Fruit fly (Drosophila melanogaster) whole organism, embryonic: ENCODE results near the gene Aprt.

ENCODE experiments used
- Abd-B ChIP-seq: fragments of 200-800 bp; sonication (Bioruptor generic); optimal IDR thresholded peaks from 2 replicates; lab custom pipeline; 2018; ENCODE audit warnings: missing biosample characterization, mild to moderate bottlenecking, missing genetic modification characterization, moderate library complexity
- Atf-2 ChIP-seq: fragments of 200-800 bp; sonication (Bioruptor generic); optimal IDR thresholded peaks from 2 replicates; lab custom pipeline; 2016; ENCODE audit warnings: missing biosample characterization, missing genetic modification characterization
- B-H2 ChIP-seq: fragments of 200-800 bp; sonication (Bioruptor generic); optimal IDR thresholded peaks from 2 replicates; lab custom pipeline; 2018; ENCODE audit warnings: missing biosample characterization, mild to moderate bottlenecking, missing genetic modification characterization
- CG12236 ChIP-seq: fragments of 200-800 bp; sonication (Bioruptor generic); optimal IDR thresholded peaks from 2 replicates; lab custom pipeline; 2016; ENCODE audit warnings: missing biosample characterization, missing genetic modification characterization
- CG12391 ChIP-seq: fragments of 200-800 bp; sonication (Bioruptor generic); optimal IDR thresholded peaks from 3 replicates; lab custom pipeline; 2018; ENCODE audit warnings: missing biosample characterization, mild to moderate bottlenecking, missing genetic modification characterization, moderate library complexity
- CG12659 ChIP-seq: fragments of 200-800 bp; sonication (Bioruptor generic); optimal IDR thresholded peaks from 3 replicates; lab custom pipeline; 2017; ENCODE audit warnings: mild to moderate bottlenecking, missing biosample characterization, missing genetic modification reagents, missing genetic modification characterization
- CG13296 ChIP-seq: fragments of 200-800 bp; sonication (Bioruptor generic); optimal IDR thresholded peaks from 3 replicates; lab custom pipeline; 2018; ENCODE audit warnings: missing biosample characterization, mild to moderate bottlenecking, missing genetic modification characterization
- CG13424 ChIP-seq: fragments of 200-800 bp; sonication (Bioruptor generic); optimal IDR thresholded peaks from 2 replicates; lab custom pipeline; 2019; ENCODE audit warnings: missing biosample characterization, mild to moderate bottlenecking, missing genetic modification characterization, moderate library complexity
- CG13894 ChIP-seq: fragments of 200-800 bp; sonication (Bioruptor generic); optimal IDR thresholded peaks from 3 replicates; lab custom pipeline; 2018; ENCODE audit warnings: missing biosample characterization, mild to moderate bottlenecking, missing genetic modification characterization, moderate library complexity
- CG14014 ChIP-seq: fragments of 200-800 bp; sonication (Bioruptor generic); IDR thresholded peaks from 2 replicates; pipeline ENCODE4 v1.3.6; 2022; ENCODE audit warnings: missing biosample characterization, missing genetic modification characterization
- CG15479 ChIP-seq: fragments of 200-800 bp; sonication (Bioruptor generic); optimal IDR thresholded peaks from 3 replicates; lab custom pipeline; 2019; ENCODE audit warnings: missing biosample characterization, mild to moderate bottlenecking, missing genetic modification characterization, moderate library complexity
- CG15514 ChIP-seq: fragments of 200-800 bp; sonication (Bioruptor generic); optimal IDR thresholded peaks from 3 replicates; lab custom pipeline; 2017; ENCODE audit warnings: missing biosample characterization, missing genetic modification characterization, mild to moderate bottlenecking, moderate library complexity, missing genetic modification reagents
- CG17568 ChIP-seq: fragments of 200-800 bp; sonication (Bioruptor generic); optimal IDR thresholded peaks from 2 replicates; lab custom pipeline; 2018; ENCODE audit warnings: missing biosample characterization, mild to moderate bottlenecking, missing genetic modification characterization, moderate library complexity
- CG17612 ChIP-seq: fragments of 200-800 bp; sonication (Bioruptor generic); IDR thresholded peaks from 2 replicates; pipeline ENCODE4 v1.3.6; 2022; ENCODE audit warnings: missing biosample characterization, missing genetic modification characterization
- CG2120 ChIP-seq: fragments of 200-800 bp; sonication (Bioruptor generic); optimal IDR thresholded peaks from 3 replicates; lab custom pipeline; 2016; ENCODE audit warnings: missing biosample characterization, missing genetic modification characterization
- CG31388 ChIP-seq: fragments of 200-800 bp; sonication (Bioruptor generic); optimal IDR thresholded peaks from 2 replicates; lab custom pipeline; 2016; ENCODE audit warnings: missing biosample characterization, missing genetic modification characterization
- CG3726 ChIP-seq: fragments of 200-800 bp; sonication (Bioruptor generic); IDR thresholded peaks from 3 replicates; pipeline ENCODE4, ENCODE4 v1.3.6; 2022; ENCODE audit warnings: missing biosample characterization, missing genetic modification characterization
- CG6689 ChIP-seq: fragments of 200-800 bp; sonication (Bioruptor generic); IDR thresholded peaks from 2 replicates; pipeline ENCODE4 v1.3.6; 2022; ENCODE audit warnings: missing biosample characterization, missing genetic modification characterization
- CG7372 ChIP-seq: fragments of 200-800 bp; sonication (Bioruptor generic); IDR thresholded peaks from 2 replicates; pipeline ENCODE4 v1.3.6; 2022; ENCODE audit warnings: missing biosample characterization, missing genetic modification characterization
- CG7839 ChIP-seq: fragments of 200-800 bp; sonication (Bioruptor generic); optimal IDR thresholded peaks from 3 replicates; lab custom pipeline; 2018; ENCODE audit warnings: missing biosample characterization, mild to moderate bottlenecking, missing genetic modification characterization, moderate library complexity
- Camta ChIP-seq: fragments of 200-800 bp; sonication (Bioruptor generic); optimal IDR thresholded peaks from 2 replicates; lab custom pipeline; 2016; ENCODE audit warnings: missing biosample characterization, missing genetic modification characterization
- CrebB ChIP-seq: fragments of 200-800 bp; sonication (Bioruptor generic); optimal IDR thresholded peaks from 3 replicates; lab custom pipeline; 2018; ENCODE audit warnings: missing biosample characterization, mild to moderate bottlenecking, missing genetic modification characterization
- GATAe ChIP-seq: fragments of 200-800 bp; sonication (Bioruptor generic); conservative IDR thresholded peaks from 2 replicates; pipeline ENCODE4 v1.3.6; 2022; ENCODE audit warnings: missing biosample characterization, missing genetic modification characterization
- H2.0 ChIP-seq: fragments of 200-800 bp; sonication (Bioruptor generic); IDR thresholded peaks from 2 replicates; pipeline ENCODE4 v1.3.6; 2022; ENCODE audit warnings: missing biosample characterization, missing genetic modification characterization
- Hr39 ChIP-seq: fragments of >200 bp; optimal IDR thresholded peaks from 2 replicates; lab custom pipeline; 2017
- Mad ChIP-seq: fragments of 200-800 bp; sonication (Bioruptor generic); optimal IDR thresholded peaks from 2 replicates; lab custom pipeline; 2016; ENCODE audit warnings: missing biosample characterization, missing genetic modification characterization
- Med ChIP-seq: fragments of 200-800 bp; sonication (Bioruptor generic); peaks from one replicate; lab custom pipeline; 2016; ENCODE audit warnings: missing biosample characterization, missing genetic modification characterization, mild to moderate bottlenecking, inconsistent platforms, moderate library complexity
- Myb ChIP-seq: fragments of 200-800 bp; sonication (Bioruptor generic); optimal IDR thresholded peaks from 2 replicates; lab custom pipeline; 2016; ENCODE audit warnings: missing biosample characterization, missing genetic modification characterization
- NC2β ChIP-seq: fragments of 200-800 bp; sonication (Bioruptor generic); optimal IDR thresholded peaks from 2 replicates; lab custom pipeline; 2016; ENCODE audit warnings: missing biosample characterization, missing genetic modification characterization
- Optix ChIP-seq: fragments of 200-800 bp; sonication (Bioruptor generic); IDR thresholded peaks from 3 replicates; pipeline ENCODE4 v1.3.6; 2022; ENCODE audit warnings: missing biosample characterization, missing genetic modification characterization
- Side ChIP-seq: fragments of 200-800 bp; sonication (Bioruptor generic); optimal IDR thresholded peaks from 2 replicates; lab custom pipeline; 2016; ENCODE audit warnings: missing biosample characterization, missing genetic modification characterization
- dmrt11E ChIP-seq: fragments of 200-800 bp; sonication (Bioruptor generic); optimal IDR thresholded peaks from 3 replicates; lab custom pipeline; 2018; ENCODE audit warnings: missing biosample characterization, mild to moderate bottlenecking, missing genetic modification characterization, moderate library complexity
- her ChIP-seq: fragments of 200-800 bp; sonication (Bioruptor generic); optimal IDR thresholded peaks from 2 replicates; lab custom pipeline; 2016; ENCODE audit warnings: missing biosample characterization, missing genetic modification characterization
- hkb ChIP-seq, 2 experiments: fragments of 200-800 bp in 1 of 2; fragments of >200 bp in 1 of 2; sonication (Bioruptor generic) in 1 of 2; IDR thresholded peaks in 1 of 2; optimal IDR thresholded peaks in 1 of 2; 2 replicates each; pipeline versions ENCODE4 v1.3.6 to Lab custom; 2017 to 2022; ENCODE audit warnings: missing biosample characterization in 1 of 2, missing genetic modification characterization in 1 of 2
- insv ChIP-seq, 2 experiments: fragments of 200-800 bp; sonication (Bioruptor generic); optimal IDR thresholded peaks; 3 replicates each; lab custom pipeline; 2016 to 2018; ENCODE audit warnings: missing biosample characterization in 2 of 2, missing genetic modification characterization in 2 of 2
- lbe ChIP-seq: fragments of 200-800 bp; sonication (Bioruptor generic); optimal IDR thresholded peaks from 2 replicates; lab custom pipeline; 2016; ENCODE audit warnings: missing biosample characterization, mild to moderate bottlenecking, missing genetic modification characterization
- lov ChIP-seq, 2 experiments: fragments of 200-800 bp in 1 of 2; fragments of >200 bp in 1 of 2; sonication (Bioruptor generic) in 1 of 2; IDR thresholded peaks in 1 of 2; optimal IDR thresholded peaks in 1 of 2; 2 replicates in 1 of 2; 3 replicates in 1 of 2; pipeline versions ENCODE4 v1.3.6 to Lab custom; 2017 to 2022; ENCODE audit warnings: missing biosample characterization in 1 of 2, missing genetic modification characterization in 1 of 2
- mirr ChIP-seq: fragments of 200-800 bp; sonication (Bioruptor generic); optimal IDR thresholded peaks from 3 replicates; lab custom pipeline; 2018; ENCODE audit warnings: missing biosample characterization, mild to moderate bottlenecking, missing genetic modification characterization
- scrt ChIP-seq: fragments of 200-800 bp; sonication (Bioruptor generic); optimal IDR thresholded peaks from 2 replicates; lab custom pipeline; 2018; ENCODE audit warnings: missing biosample characterization, mild to moderate bottlenecking, missing genetic modification characterization, moderate library complexity
- sqz ChIP-seq: fragments of 200-800 bp; sonication (Bioruptor generic); optimal IDR thresholded peaks from 3 replicates; lab custom pipeline; 2018; ENCODE audit warnings: missing biosample characterization, mild to moderate bottlenecking, missing genetic modification characterization
- stc ChIP-seq: fragments of 200-800 bp; sonication (Bioruptor generic); IDR thresholded peaks from 2 replicates; pipeline ENCODE4 v1.3.6; 2022; ENCODE audit warnings: missing biosample characterization, missing genetic modification characterization
- stwl ChIP-seq: fragments of 200-800 bp; sonication (Bioruptor generic); optimal IDR thresholded peaks from 3 replicates; lab custom pipeline; 2018; ENCODE audit warnings: missing biosample characterization, mild to moderate bottlenecking, missing genetic modification characterization, moderate library complexity
- tio ChIP-seq: fragments of 200-800 bp; sonication (Bioruptor generic); optimal IDR thresholded peaks from 2 replicates; lab custom pipeline; 2017; ENCODE audit warnings: missing biosample characterization, missing genetic modification characterization, inconsistent platforms
- tna ChIP-seq: fragments of 200-800 bp; sonication (Bioruptor generic); IDR thresholded peaks from 2 replicates; pipeline ENCODE4 v1.3.6; 2022; ENCODE audit warnings: missing biosample characterization, missing genetic modification characterization; ENCODE audit not compliant: partially characterized antibody
- twi ChIP-seq: fragments of 200-800 bp; optimal IDR thresholded peaks from 2 replicates; lab custom pipeline; 2019; ENCODE audit warnings: missing biosample characterization, mild to moderate bottlenecking, missing genetic modification characterization, moderate library complexity
- vfl ChIP-seq: fragments of 200-800 bp; sonication (Bioruptor generic); optimal IDR thresholded peaks from 2 replicates; lab custom pipeline; 2016; ENCODE audit warnings: missing biosample characterization, missing genetic modification characterization
- vvl ChIP-seq: fragments of 200-800 bp; sonication (Bioruptor generic); IDR thresholded peaks from 2 replicates; pipeline ENCODE4 v1.3.6; 2022; ENCODE audit warnings: missing biosample characterization, missing genetic modification characterization
- z ChIP-seq: fragments of 200-800 bp; sonication (Bioruptor generic); IDR thresholded peaks from 3 replicates; pipeline ENCODE4 v1.3.6; 2022; ENCODE audit warnings: missing biosample characterization, missing genetic modification characterization
- zen2 ChIP-seq: fragments of 200-800 bp; sonication (Bioruptor generic); IDR thresholded peaks from 3 replicates; pipeline ENCODE4 v1.3.6; 2022; ENCODE audit warnings: missing biosample characterization, missing genetic modification characterization; ENCODE audit not compliant: partially characterized antibody

Aprt gene

DNA sequence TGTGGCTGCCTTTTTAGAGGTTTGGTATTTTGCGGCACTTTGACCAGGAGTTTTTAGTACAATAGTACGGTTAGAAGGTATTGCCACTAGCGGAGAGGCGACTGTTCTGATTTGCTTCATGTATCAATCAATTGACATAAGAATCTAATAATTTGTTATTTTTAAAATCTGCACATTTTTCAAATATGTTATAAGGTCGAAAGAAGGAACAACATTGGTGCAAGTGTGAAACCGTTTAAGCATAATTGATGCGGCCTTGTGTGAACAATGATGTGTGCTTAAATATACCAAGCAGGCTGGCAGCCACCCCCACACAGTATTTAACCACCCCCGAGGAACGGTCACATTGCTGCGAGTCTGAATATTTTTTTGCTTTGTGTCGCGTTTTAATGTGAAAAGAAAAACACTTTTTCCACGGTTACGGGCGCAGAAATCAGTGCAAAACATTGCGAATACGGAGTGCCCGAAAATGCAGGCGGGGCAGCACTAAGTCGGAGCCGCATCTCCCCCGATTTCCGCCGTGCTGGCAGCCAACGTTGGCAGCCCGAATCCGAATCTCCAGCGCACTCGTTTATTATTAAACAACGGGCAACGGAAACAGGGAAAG lies 19.6 kb downstream of the Aprt start, which contains the start of the genes HBS1 and CG12025 (continued):
- TF ChIP-seq CG7839 (peak; percentile 61), zen2 (GFP tag; lab: Robert Waterston, UW) (no peak), lov (optimal IDR thresholded peaks at IDR 0.05; lab: Kevin White, UChicago) (no peak), lov (GFP tag; IDR thresholded peaks at IDR 0.05; lab: Robert Waterston, UW) (no peak), twi (tag; lab: Kevin White, UChicago) (peak; percentile 45), stc (GFP tag; lab: Robert Waterston, UW) (0 out of 2 replicates have a peak, but pooled peaks have one; percentile 14), vvl (GFP tag; lab: Robert Waterston, UW) (peak; percentile 41; the same call in 1 of the 2 replicates), CG2120 (GFP tag; lab: Kevin White, UChicago) (peak; percentile 82), CrebB (no peak), Optix (GFP tag; lab: Robert Waterston, UW) (peak; percentile 37; the same call in 2 of the 3 replicates), CG12659 (peak; percentile 80), Camta (peak; percentile 40), CG12391 (tag; lab: Kevin White, UChicago) (peak; percentile 73), H2.0 (no peak), her (GFP tag; lab: Kevin White, UChicago) (no peak), sqz (GFP tag; lab: Kevin White, UChicago) (no peak), insv (GFP tag; optimal IDR thresholded peaks at IDR 0.05; lab: Kevin White, UChicago) (no peak), CG17568 (no peak), CG14014 (GFP tag; lab: Robert Waterston, UW) (peak; percentile 68), lbe (GFP tag; lab: Kevin White, UChicago) (no peak), Side (peak; percentile 57), CG3726 (GFP tag; lab: Robert Waterston, UW) (no peak), tna (GFP tag; lab: Robert Waterston, UW) (no peak; the same call in 1 of the 2 replicates), CG15514 (GFP tag; lab: Kevin White, UChicago) (peak; percentile 80), Med (GFP tag; lab: Kevin White, UChicago) (peak; percentile 88), Atf-2 (GFP tag; lab: Kevin White, UChicago) (peak; percentile 31), CG6689 (GFP tag; lab: Robert Waterston, UW) (peak; percentile 71), CG12236 (GFP tag; lab: Kevin White, UChicago) (no peak), Abd-B (peak; percentile 80), CG15479 (GFP tag; lab: Kevin White, UChicago) (no peak), CG13894 (tag; lab: Kevin White, UChicago) (peak; percentile 59), CG13424 (tag; lab: Kevin White, UChicago) (peak; percentile 69), dmrt11E (tag; lab: Kevin White, UChicago) (peak; percentile 54), Mad (peak; percentile 34), z (GFP tag; lab: Robert Waterston, UW) (no peak), mirr (GFP tag; lab: Kevin White, UChicago) (no peak), GATAe (no peak), CG31388 (GFP tag; lab: Kevin White, UChicago) (no peak), CG7372 (GFP tag; lab: Robert Waterston, UW) (peak; percentile 72), CG13296 (GFP tag; lab: Kevin White, UChicago) (no peak), NC2β (GFP tag; lab: Kevin White, UChicago) (peak; percentile 44), hkb (optimal IDR thresholded peaks at IDR 0.05; lab: Kevin White, UChicago) (peak; percentile 94), hkb (GFP tag; IDR thresholded peaks at IDR 0.05; lab: Robert Waterston, UW) (no peak), Myb (peak; percentile 46), Hr39 (no peak), tio (GFP tag; lab: Kevin White, UChicago) (no peak), stwl (tag; lab: Kevin White, UChicago) (peak; percentile 58), B-H2 (GFP tag; lab: Kevin White, UChicago) (no peak), CG17612 (GFP tag; lab: Robert Waterston, UW) (no peak), scrt (no peak), vfl (no peak)
